Worm (Caenorhabditis elegans): ENCODE results near the gene pals-38.

DNA sequence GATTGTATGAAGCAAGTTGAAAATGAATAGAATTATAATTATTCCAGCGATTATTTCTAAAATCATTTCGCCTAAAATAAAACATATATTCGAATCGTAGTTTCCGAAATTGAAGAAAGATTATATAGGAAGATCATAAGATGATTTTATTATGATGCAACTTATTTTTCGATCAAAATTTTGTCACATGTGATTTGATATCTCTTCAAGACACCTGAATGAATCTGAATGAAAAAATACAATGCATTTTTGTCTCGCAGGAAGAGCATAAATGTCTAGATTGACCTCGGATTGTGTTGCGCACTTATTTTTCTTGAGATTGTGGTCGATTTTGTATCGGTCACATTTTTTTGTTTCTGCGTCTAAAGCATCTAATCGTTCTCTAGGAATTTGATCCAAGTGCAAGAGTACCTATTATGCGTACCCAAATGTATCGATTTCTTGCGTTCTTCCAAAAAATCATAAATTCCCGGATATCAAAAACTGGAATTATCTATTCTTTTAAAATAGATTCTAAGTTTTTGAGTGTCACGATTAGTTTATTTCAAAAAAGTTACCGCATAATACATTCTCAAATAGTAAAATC lies 36.3 kb downstream of the pals-38 start, which contains the start of gene hrg-2:
- TF ChIP-seq blmp-1 (tag; optimal IDR thresholded peaks at IDR 0.05), result no peak
- no peak for TF ChIP-seq lir-3 (tag; optimal IDR thresholded peaks at IDR 0.05; ENCODE audit: poor library complexity)
- TF ChIP-seq nhr-85 (tag), result peak; percentile 69
- no peak for TF ChIP-seq ama-1 (optimal IDR thresholded peaks at IDR 0.05)
- TF ChIP-seq ztf-4 (tag; optimal IDR thresholded peaks at IDR 0.05), result no peak
- TF ChIP-seq egl-27 (tag; optimal IDR thresholded peaks at IDR 0.05), result no peak
- TF ChIP-seq fkh-8 (tag; optimal IDR thresholded peaks at IDR 0.05), result no peak
- no peak for TF ChIP-seq jun-1 (tag; optimal IDR thresholded peaks at IDR 0.05)
- no peak for TF ChIP-seq aha-1 (tag; optimal IDR thresholded peaks at IDR 0.05)
- TF ChIP-seq skn-1 (tag; optimal IDR thresholded peaks at IDR 0.05), result no peak
- TF ChIP-seq unc-98 (GFP tag; IDR thresholded peaks at IDR 0.05), result no peak
- TF ChIP-seq pag-3 (tag; optimal IDR thresholded peaks at IDR 0.05; ENCODE audit: borderline replicate concordance, insufficient read depth), result no peak
- TF ChIP-seq sup-37 (GFP tag; optimal IDR thresholded peaks at IDR 0.05), result no peak
- TF ChIP-seq pqm-1 (tag; optimal IDR thresholded peaks at IDR 0.05), result no peak
